Worm (Caenorhabditis elegans): ENCODE measurements around the gene F58G11.4.

F58G11.4 gene

DNA sequence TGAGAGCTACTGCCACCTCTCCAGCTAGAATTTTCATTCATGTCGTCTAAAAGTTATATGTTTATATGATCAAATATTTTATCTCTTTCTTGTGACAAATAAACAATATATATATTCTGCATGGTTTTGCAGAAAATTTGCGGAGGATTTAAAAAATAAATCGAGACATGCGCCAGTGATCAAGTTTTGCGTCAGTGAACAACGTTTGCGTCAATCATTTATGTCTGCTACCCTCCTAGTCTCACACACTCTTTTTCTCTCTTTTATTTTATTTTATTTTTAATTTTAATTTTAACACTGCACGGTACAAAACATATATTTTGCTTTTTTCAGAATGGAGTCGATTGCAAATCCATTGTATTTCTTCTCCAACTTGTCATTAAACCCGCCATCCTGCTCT is 6.2 kb downstream of the F58G11.4 start, which contains the start of the genes tag-65 and ccz-1 (continued):
- TF ChIP-seq blmp-1 (tag; optimal IDR thresholded peaks at IDR 0.05) (no peak), ceh-39 (tag; optimal IDR thresholded peaks at IDR 0.05) (no peak), nhr-12 (tag; optimal IDR thresholded peaks at IDR 0.05) (no peak), nhr-237 (tag; optimal IDR thresholded peaks at IDR 0.05) (peak; percentile 78), lsy-2 (tag; optimal IDR thresholded peaks at IDR 0.05) (peak; percentile 74), bed-3 (GFP tag; optimal IDR thresholded peaks at IDR 0.05) (no peak)

DNA sequence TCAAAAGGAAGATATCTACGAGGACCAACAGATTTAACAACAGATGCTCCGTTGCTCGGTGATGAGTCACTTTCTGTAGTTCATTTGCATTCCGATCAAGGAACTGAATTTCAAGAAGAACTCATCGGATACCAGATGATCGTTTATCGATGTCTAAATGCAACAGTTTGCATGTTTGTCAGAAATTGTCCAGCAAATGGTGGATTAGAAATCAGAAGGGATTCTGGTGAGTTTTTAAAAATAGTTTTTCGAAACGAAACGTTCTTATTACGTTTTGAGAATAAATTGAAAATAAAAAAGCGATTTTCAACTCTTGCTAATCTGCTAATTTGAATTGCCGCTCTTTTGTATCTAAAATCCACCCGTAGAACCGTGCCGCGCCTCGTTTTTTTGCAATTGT is 7.5 kb downstream of the F58G11.4 start:
- no peak for TF ChIP-seq ceh-39 (tag; optimal IDR thresholded peaks at IDR 0.05)

DNA sequence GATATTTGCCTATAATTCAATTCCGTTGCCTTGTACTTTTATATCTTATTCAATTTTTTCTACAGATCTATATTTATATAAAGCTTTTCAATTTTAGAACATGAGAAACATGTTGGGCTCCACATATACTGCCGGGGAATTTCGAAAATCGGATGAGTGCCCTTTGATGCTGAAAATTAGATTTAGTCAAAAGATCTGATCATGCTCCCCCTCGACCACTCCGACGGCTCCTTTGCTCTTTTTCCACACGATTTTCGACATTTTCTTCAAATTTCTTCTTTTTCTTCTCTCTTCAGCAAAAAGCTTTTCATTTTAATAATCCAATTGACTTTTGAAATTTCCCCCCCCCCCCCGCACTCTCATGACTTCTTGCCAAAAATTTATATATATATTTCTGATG is 9.1 kb downstream of the F58G11.4 start:
- no peak for TF ChIP-seq pha-4 (tag; optimal IDR thresholded peaks at IDR 0.05)
- no peak for TF ChIP-seq flh-1 (GFP tag; optimal IDR thresholded peaks at IDR 0.05)
- TF ChIP-seq ces-1 (GFP tag; optimal IDR thresholded peaks at IDR 0.05), result peak; percentile 86
- TF ChIP-seq sem-2 (GFP tag; optimal IDR thresholded peaks at IDR 0.05), result no peak
- no peak for TF ChIP-seq mab-5 (tag; optimal IDR thresholded peaks at IDR 0.05)
- no peak for TF ChIP-seq mls-2 (tag; optimal IDR thresholded peaks at IDR 0.05)

DNA sequence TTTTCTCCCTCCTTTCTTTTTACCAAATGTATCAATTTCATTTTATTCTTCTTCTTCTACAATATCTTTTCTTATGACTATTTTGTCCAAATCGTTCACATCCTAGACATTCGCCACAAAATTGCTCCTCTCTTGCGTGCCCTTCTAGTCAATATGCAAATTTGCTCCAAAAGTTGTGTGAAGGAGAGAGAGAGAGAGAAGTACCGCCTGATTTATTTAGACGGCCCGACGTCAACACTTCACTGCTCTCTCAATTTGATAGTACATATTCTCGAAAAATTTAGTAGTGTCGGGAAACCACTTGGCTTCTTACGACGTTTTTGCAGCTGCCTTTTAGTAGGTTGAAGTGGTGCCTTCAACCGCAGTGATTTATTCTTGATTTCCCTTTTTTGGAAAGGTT is 14.1 kb downstream of the F58G11.4 start:
- no peak for TF ChIP-seq sptf-1 (tag; optimal IDR thresholded peaks at IDR 0.05)
- TF ChIP-seq lin-13 (tag; optimal IDR thresholded peaks at IDR 0.05), result no peak
- TF ChIP-seq ces-1 (GFP tag; optimal IDR thresholded peaks at IDR 0.05), result peak; percentile 68

DNA sequence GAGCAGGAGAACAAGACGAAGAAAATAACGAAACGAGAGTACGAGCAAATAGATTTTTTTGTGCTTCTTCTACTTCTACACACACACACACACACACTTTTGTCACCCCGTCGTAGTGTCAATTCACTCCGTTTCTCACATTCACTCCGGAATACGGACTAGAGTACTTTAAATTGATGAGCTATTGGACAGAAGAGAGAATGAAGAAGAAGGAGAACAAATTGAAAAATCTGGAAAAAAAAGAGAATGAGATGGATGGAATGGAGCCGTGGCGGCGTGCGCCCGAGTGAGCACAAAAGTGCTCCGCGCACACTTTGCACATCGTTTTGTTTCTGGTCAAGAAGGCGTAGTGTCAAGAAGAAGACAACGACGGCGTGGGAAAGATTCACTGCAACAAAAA is 15.1 kb downstream of the F58G11.4 start:
- TF ChIP-seq hlh-1 (tag; optimal IDR thresholded peaks at IDR 0.05), result no peak
- TF ChIP-seq ztf-11 (tag; optimal IDR thresholded peaks at IDR 0.05), result no peak
- no peak for TF ChIP-seq ceh-83 (GFP tag; optimal IDR thresholded peaks at IDR 0.05)
- no peak for TF ChIP-seq nhr-237 (tag; optimal IDR thresholded peaks at IDR 0.05)
- no peak for TF ChIP-seq lsy-2 (tag; optimal IDR thresholded peaks at IDR 0.05)
- TF ChIP-seq nhr-2 (tag; optimal IDR thresholded peaks at IDR 0.05), result no peak
- no peak for TF ChIP-seq mep-1 (tag; optimal IDR thresholded peaks at IDR 0.05)
- no peak for TF ChIP-seq flh-1 (GFP tag; optimal IDR thresholded peaks at IDR 0.05)
- TF ChIP-seq sptf-1 (tag; optimal IDR thresholded peaks at IDR 0.05), result no peak
- TF ChIP-seq ceh-43 (GFP tag; optimal IDR thresholded peaks at IDR 0.05), result no peak
- TF ChIP-seq zip-8 (tag; optimal IDR thresholded peaks at IDR 0.05), result no peak

DNA sequence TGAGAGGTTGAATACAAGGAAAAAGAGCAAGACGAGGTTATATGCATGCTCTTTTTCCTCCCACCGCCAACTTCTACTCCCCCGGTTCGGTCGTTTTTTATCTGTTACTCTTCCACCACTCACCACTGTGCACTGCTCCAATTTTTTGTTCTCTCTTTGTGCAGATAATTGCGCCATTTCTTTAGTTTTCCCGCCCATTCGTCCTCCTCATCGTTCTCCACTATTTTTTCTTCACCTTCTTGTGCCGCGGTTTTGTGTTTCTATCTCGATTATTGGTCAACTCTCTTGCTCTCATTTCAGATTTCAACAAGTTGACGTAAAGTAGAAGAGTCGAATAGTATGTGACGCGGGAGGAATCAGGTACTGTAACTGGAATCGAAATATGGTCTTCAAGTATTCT is 17.2 kb downstream of the F58G11.4 start, which contains the start of gene T01D3.1:
T01D3.1 (plus strand) TSS at position 301 of the 400 bp plus-strand sequence.
- TF ChIP-seq ceh-39 (tag; optimal IDR thresholded peaks at IDR 0.05), result no peak
- no peak for TF ChIP-seq nhr-237 (tag; optimal IDR thresholded peaks at IDR 0.05)

DNA sequence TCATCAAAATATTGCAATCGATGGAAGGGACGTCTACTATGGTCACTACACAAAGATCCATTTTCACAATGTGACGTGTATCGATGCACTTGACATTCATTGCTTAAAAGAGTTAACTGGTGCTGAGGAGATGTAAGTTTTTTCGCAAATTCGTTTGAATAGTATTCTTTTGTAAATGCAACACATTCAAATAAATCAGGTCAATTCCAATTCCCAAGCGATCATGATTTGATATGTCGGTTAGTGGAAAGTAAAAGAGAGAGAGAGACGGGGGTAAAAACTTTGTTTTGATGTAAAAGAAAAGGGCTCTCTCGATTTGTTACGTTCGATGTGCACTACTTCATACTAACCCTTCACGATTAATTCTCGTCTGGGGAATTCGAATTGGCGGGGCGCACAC is 17.9 kb downstream of the F58G11.4 start:
- no peak for TF ChIP-seq sem-2 (GFP tag; optimal IDR thresholded peaks at IDR 0.05)
- no peak for TF ChIP-seq zip-8 (tag; optimal IDR thresholded peaks at IDR 0.05)
- no peak for TF ChIP-seq ztf-11 (tag; optimal IDR thresholded peaks at IDR 0.05)
- no peak for TF ChIP-seq unc-120 (tag; optimal IDR thresholded peaks at IDR 0.05; ENCODE audit: poor library complexity, severe bottlenecking)

DNA sequence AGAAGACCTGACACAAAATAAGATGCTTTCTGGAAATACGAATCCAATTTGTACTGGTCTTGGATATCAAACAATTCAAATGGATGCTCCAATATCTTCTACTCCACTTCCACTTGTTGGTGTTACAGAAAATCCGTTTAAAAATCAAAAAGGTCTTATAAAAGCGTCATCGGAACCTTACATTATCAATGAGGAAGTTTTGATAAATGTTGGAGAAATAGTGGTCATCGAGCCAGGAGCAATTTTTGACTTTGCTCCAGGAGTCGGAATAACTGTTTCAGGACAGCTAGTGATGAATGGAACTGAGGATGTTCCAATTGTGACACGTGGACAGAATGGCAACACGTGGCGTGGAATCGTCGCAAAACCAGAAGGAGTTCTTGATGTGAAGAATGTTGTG is 21.7 kb downstream of the F58G11.4 start:
- no peak for TF ChIP-seq M03D4.4 (tag; optimal IDR thresholded peaks at IDR 0.05)
- no peak for TF ChIP-seq tbx-8 (GFP tag; optimal IDR thresholded peaks at IDR 0.05)
- TF ChIP-seq snpc-4 (tag; optimal IDR thresholded peaks at IDR 0.05), result no peak
- no peak for TF ChIP-seq lsy-2 (tag; optimal IDR thresholded peaks at IDR 0.05)
- TF ChIP-seq ztf-11 (tag; optimal IDR thresholded peaks at IDR 0.05), result no peak

DNA sequence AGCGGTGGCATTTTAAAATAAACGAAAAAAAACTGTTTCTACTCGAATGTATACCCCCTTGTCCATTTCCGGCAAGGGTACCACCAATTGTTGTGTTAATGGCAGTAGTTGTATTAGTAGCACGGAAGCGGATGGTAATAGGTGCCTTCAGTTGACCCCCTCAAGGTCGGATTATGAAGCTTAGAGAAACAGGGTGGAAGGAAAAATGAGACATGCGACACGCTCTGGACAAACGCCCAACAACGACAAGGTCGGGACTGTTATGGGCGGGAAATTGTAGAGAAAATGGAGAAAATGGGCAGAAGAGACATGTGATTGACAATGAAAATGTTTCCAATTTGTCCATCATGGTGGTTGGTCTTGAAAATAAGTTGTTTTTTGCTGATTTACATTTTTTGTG is 31.6 kb downstream of the F58G11.4 start, which contains the start of gene T01D3.3:
T01D3.3 (plus strand) TSS at position 312 of the 400 bp plus-strand sequence.
- TF ChIP-seq nhr-2 (tag; optimal IDR thresholded peaks at IDR 0.05) (peak; percentile 1), nhr-76 (tag; optimal IDR thresholded peaks at IDR 0.05) (no peak)

Measured in whole organism, mixed stage, embryonic.